Worm (Caenorhabditis elegans) whole organism, young adult: ENCODE results near the gene F48F5.8.

Experiments used
- ets-4 ChIP-seq: fragments of 200-800 bp; sonication (Bioruptor generic); optimal IDR thresholded peaks from 2 replicates; lab custom pipeline; 2018; ENCODE audit warnings: mild to moderate bottlenecking, missing genetic modification characterization, missing compliant biosample characterization
- nhr-90 ChIP-seq: sonication (generic microtip); optimal IDR thresholded peaks from 2 replicates; lab custom pipeline; 2016; ENCODE audit warnings: missing genotype, mild to moderate bottlenecking, missing genetic modification characterization, missing compliant biosample characterization
- snpc-4 ChIP-seq, 5 experiments: fragments of 150-350 bp in 1 of 5; sonication (generic microtip) in 4 of 5; optimal IDR thresholded peaks; 2 replicates each; lab custom pipeline; 2014 to 2018; ENCODE audit warnings: missing genetic modification characterization in 5 of 5, missing biosample characterization in 3 of 5, antibody characterized with exemption in 2 of 5, mild to moderate bottlenecking in 2 of 5, missing compliant biosample characterization in 2 of 5, missing genotype in 2 of 5, moderate library complexity in 2 of 5, missing genetic modification reagents in 1 of 5

DNA sequence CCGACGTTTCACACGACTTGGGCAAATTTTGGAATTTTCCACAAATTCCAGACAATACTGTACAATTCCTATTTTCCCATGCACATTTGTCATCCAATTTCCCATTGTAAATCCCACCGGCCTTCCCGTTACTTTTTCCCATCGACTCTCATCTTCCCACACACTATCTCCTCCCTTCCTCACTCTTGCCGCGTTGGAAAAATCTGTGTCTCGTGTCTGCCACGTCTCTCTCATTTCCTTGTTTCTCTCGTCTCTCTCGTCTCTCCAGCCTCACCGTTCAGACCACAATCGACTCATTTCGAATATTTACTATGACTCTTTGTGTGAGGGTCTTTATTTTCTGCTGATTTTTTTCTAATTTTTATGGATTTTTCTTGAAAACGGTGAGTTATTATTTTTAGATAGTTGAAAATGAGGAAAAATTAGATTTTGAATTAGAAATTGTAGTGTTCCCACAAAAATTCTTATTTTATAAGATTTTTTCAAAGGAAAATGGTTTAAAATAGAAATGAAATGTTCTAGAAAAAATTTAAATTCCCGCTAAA is 42.0 kb upstream of the F48F5.8 start, which contains the start of gene K02E2.11:
- TF ChIP-seq snpc-4 (GFP tag; optimal IDR thresholded peaks at IDR 0.05; lab: Kevin White, UChicago) = no peak
- TF ChIP-seq snpc-4 (tag; optimal IDR thresholded peaks at IDR 0.05; lab: Kevin White, UChicago) = no peak
- no peak for TF ChIP-seq ets-4
- no peak for TF ChIP-seq nhr-90 (tag; lab: Kevin White, UChicago)
